Fruit fly (Drosophila melanogaster) whole organism, embryonic: ENCODE measurements around the gene SrpRalpha.

Experiments
- ATbp ChIP-seq: fragments of 200-800 bp; sonication (Bioruptor generic); optimal IDR thresholded peaks from 2 replicates; lab custom pipeline; 2017; ENCODE audit warnings: missing biosample characterization, mild to moderate bottlenecking, missing genetic modification characterization, missing genetic modification reagents
- Aef1 ChIP-seq: fragments of 200-800 bp; sonication (Bioruptor generic); IDR thresholded peaks from 3 replicates; pipeline ENCODE4 v1.3.6; 2022; ENCODE audit warnings: missing biosample characterization, missing genetic modification characterization
- CG11504 ChIP-seq: fragments of 200-800 bp; sonication (Bioruptor generic); optimal IDR thresholded peaks from 3 replicates; lab custom pipeline; 2019; ENCODE audit warnings: missing biosample characterization, mild to moderate bottlenecking, missing genetic modification characterization, moderate library complexity
- CG11695 ChIP-seq: fragments of 200-800 bp; sonication (Bioruptor generic); IDR thresholded peaks from 3 replicates; pipeline ENCODE4 v1.3.6; 2022; ENCODE audit warnings: missing biosample characterization, missing genetic modification characterization
- CG12391 ChIP-seq: fragments of 200-800 bp; sonication (Bioruptor generic); optimal IDR thresholded peaks from 3 replicates; lab custom pipeline; 2018; ENCODE audit warnings: missing biosample characterization, mild to moderate bottlenecking, missing genetic modification characterization, moderate library complexity
- CG13624 ChIP-seq: fragments of 200-800 bp; sonication (Bioruptor generic); optimal IDR thresholded peaks from 2 replicates; lab custom pipeline; 2016; ENCODE audit warnings: missing biosample characterization, missing genetic modification characterization
- CG14667 ChIP-seq: fragments of 200-800 bp; sonication (Bioruptor generic); IDR thresholded peaks from 2 replicates; pipeline ENCODE4 v1.3.6; 2022; ENCODE audit warnings: missing biosample characterization, missing genetic modification characterization
- CG15011 ChIP-seq: fragments of 200-800 bp; sonication (Bioruptor generic); optimal IDR thresholded peaks from 3 replicates; lab custom pipeline; 2018; ENCODE audit warnings: missing biosample characterization, mild to moderate bottlenecking, missing genetic modification characterization
- CG15696 ChIP-seq: fragments of 200-800 bp; sonication (Bioruptor generic); optimal IDR thresholded peaks from 2 replicates; lab custom pipeline; 2019; ENCODE audit warnings: missing biosample characterization, mild to moderate bottlenecking, missing genetic modification characterization, moderate library complexity
- CG1647 ChIP-seq: fragments of 200-800 bp; sonication (Bioruptor generic); optimal IDR thresholded peaks from 3 replicates; lab custom pipeline; 2016; ENCODE audit warnings: missing biosample characterization, missing genetic modification characterization
- CG17328 ChIP-seq: fragments of 200-800 bp; sonication (Bioruptor generic); IDR thresholded peaks from 2 replicates; pipeline ENCODE4 v1.3.6; 2022; ENCODE audit warnings: missing biosample characterization, missing genetic modification characterization
- CG18619 ChIP-seq: fragments of 200-800 bp; sonication (Bioruptor generic); optimal IDR thresholded peaks from 3 replicates; lab custom pipeline; 2017; ENCODE audit warnings: missing biosample characterization, mild to moderate bottlenecking, missing genetic modification characterization
- CG30431 ChIP-seq: fragments of 200-800 bp; sonication (Bioruptor generic); optimal IDR thresholded peaks from 2 replicates; lab custom pipeline; 2017; ENCODE audit warnings: missing biosample characterization, missing genetic modification characterization
- CG31441 ChIP-seq: fragments of 200-800 bp; sonication (Bioruptor generic); IDR thresholded peaks from 2 replicates; pipeline ENCODE4 v1.3.6; 2022; ENCODE audit warnings: missing biosample characterization, missing genetic modification characterization
- CG4328 ChIP-seq: fragments of 200-800 bp; sonication (Bioruptor generic); optimal IDR thresholded peaks from 3 replicates; lab custom pipeline; 2017; ENCODE audit warnings: missing biosample characterization, missing genetic modification reagents, missing genetic modification characterization
- CG4730 ChIP-seq: fragments of 200-800 bp; sonication (Bioruptor generic); IDR thresholded peaks from 2 replicates; pipeline ENCODE4 v1.3.6; 2022; ENCODE audit warnings: missing biosample characterization, missing genetic modification characterization
- CG7357 ChIP-seq: fragments of 200-800 bp; sonication (Bioruptor generic); IDR thresholded peaks from 3 replicates; pipeline ENCODE4 v1.3.6; 2022; ENCODE audit warnings: missing biosample characterization, missing genetic modification characterization
- D19A ChIP-seq: fragments of 200-800 bp; optimal IDR thresholded peaks from 3 replicates; lab custom pipeline; 2019; ENCODE audit warnings: missing biosample characterization, mild to moderate bottlenecking, missing genetic modification characterization, moderate library complexity
- Dip3 ChIP-seq: fragments of 200-800 bp; sonication (Bioruptor generic); optimal IDR thresholded peaks from 3 replicates; lab custom pipeline; 2016; ENCODE audit warnings: missing biosample characterization, missing genetic modification characterization
- ERR ChIP-seq: fragments of 200-800 bp; sonication (Bioruptor generic); optimal IDR thresholded peaks from 2 replicates; lab custom pipeline; 2016; ENCODE audit warnings: missing biosample characterization, missing genetic modification characterization
- Ets65A ChIP-seq: fragments of 200-800 bp; sonication (Bioruptor generic); peaks from one replicate; lab custom pipeline; 2016; ENCODE audit warnings: missing biosample characterization, missing genetic modification characterization
- H2.0 ChIP-seq: fragments of 200-800 bp; sonication (Bioruptor generic); IDR thresholded peaks from 2 replicates; pipeline ENCODE4 v1.3.6; 2022; ENCODE audit warnings: missing biosample characterization, missing genetic modification characterization
- HHEX ChIP-seq: fragments of 200-800 bp; sonication (Bioruptor generic); optimal IDR thresholded peaks from 3 replicates; lab custom pipeline; 2017; ENCODE audit warnings: missing biosample characterization, mild to moderate bottlenecking, missing genetic modification characterization, missing genetic modification reagents
- Hey ChIP-seq: fragments of 200-800 bp; sonication (Bioruptor generic); optimal IDR thresholded peaks from 3 replicates; lab custom pipeline; 2018; ENCODE audit warnings: missing biosample characterization, mild to moderate bottlenecking, missing genetic modification characterization
- Hr51 ChIP-seq, 2 experiments: fragments of 200-800 bp; sonication (Bioruptor generic); optimal IDR thresholded peaks; 2 replicates in 1 of 2; 3 replicates in 1 of 2; lab custom pipeline; 2016 to 2018; ENCODE audit warnings: missing biosample characterization in 2 of 2, missing genetic modification characterization in 2 of 2, mild to moderate bottlenecking in 1 of 2, moderate library complexity in 1 of 2
- Jarid2 ChIP-seq: fragments of 200-800 bp; sonication (Bioruptor generic); optimal IDR thresholded peaks from 3 replicates; lab custom pipeline; 2017; ENCODE audit warnings: mild to moderate bottlenecking, missing biosample characterization, missing genetic modification reagents, missing genetic modification characterization
- NfI ChIP-seq: fragments of 200-800 bp; sonication (Bioruptor generic); optimal IDR thresholded peaks from 3 replicates; lab custom pipeline; 2018; ENCODE audit warnings: missing biosample characterization, mild to moderate bottlenecking, missing genetic modification characterization, moderate library complexity
- Pdp1 ChIP-seq, 2 experiments: fragments of 200-800 bp; sonication (Bioruptor generic); optimal IDR thresholded peaks; 3 replicates each; lab custom pipeline; 2016; ENCODE audit warnings: missing biosample characterization in 2 of 2, missing genetic modification characterization in 2 of 2, mild to moderate bottlenecking in 1 of 2, moderate library complexity in 1 of 2
- Rx ChIP-seq: fragments of 200-800 bp; sonication (Bioruptor generic); IDR thresholded peaks from 2 replicates; pipeline ENCODE4 v1.3.6; 2022; ENCODE audit warnings: missing biosample characterization, missing genetic modification characterization
- Sin3A ChIP-seq: fragments of >200 bp; optimal IDR thresholded peaks from 2 replicates; lab custom pipeline; 2018
- Sox102F ChIP-seq: fragments of 200-800 bp; sonication (Bioruptor generic); optimal IDR thresholded peaks from 2 replicates; lab custom pipeline; 2018; ENCODE audit warnings: missing biosample characterization, mild to moderate bottlenecking, missing genetic modification characterization, moderate library complexity
- Sry-β ChIP-seq: fragments of 200-800 bp; sonication (Bioruptor generic); optimal IDR thresholded peaks from 2 replicates; lab custom pipeline; 2018; ENCODE audit warnings: missing biosample characterization, mild to moderate bottlenecking, missing genetic modification characterization, moderate library complexity
- bcd ChIP-seq: fragments of 200-800 bp; sonication (Bioruptor generic); optimal IDR thresholded peaks from 2 replicates; lab custom pipeline; 2017; ENCODE audit warnings: missing biosample characterization, mild to moderate bottlenecking, missing genetic modification characterization
- bsh ChIP-seq, 2 experiments: fragments of 200-800 bp; sonication (Bioruptor generic); optimal IDR thresholded peaks; 2 replicates each; lab custom pipeline; 2017 to 2018; ENCODE audit warnings: mild to moderate bottlenecking in 2 of 2, missing biosample characterization in 2 of 2, missing genetic modification characterization in 2 of 2, moderate library complexity in 1 of 2
- chn ChIP-seq: fragments of 200-800 bp; sonication (Bioruptor generic); optimal IDR thresholded peaks from 2 replicates; lab custom pipeline; 2016; ENCODE audit warnings: missing biosample characterization, missing genetic modification characterization
- dmrt99B ChIP-seq: fragments of 200-800 bp; sonication (Bioruptor generic); optimal IDR thresholded peaks from 2 replicates; lab custom pipeline; 2018; ENCODE audit warnings: missing biosample characterization, mild to moderate bottlenecking, missing genetic modification characterization, moderate library complexity
- ewg ChIP-seq: fragments of 200-800 bp; sonication (Bioruptor generic); optimal IDR thresholded peaks from 3 replicates; lab custom pipeline; 2017; ENCODE audit warnings: mild to moderate bottlenecking, missing biosample characterization, missing genetic modification reagents, missing genetic modification characterization
- gce ChIP-seq: fragments of 200-800 bp; sonication (Bioruptor generic); IDR thresholded peaks from 3 replicates; pipeline ENCODE4 v1.3.6; 2022; ENCODE audit warnings: missing biosample characterization, missing genetic modification characterization
- klu ChIP-seq: fragments of 200-800 bp; sonication (Bioruptor generic); IDR thresholded peaks from 2 replicates; pipeline ENCODE4 v1.3.6; 2022; ENCODE audit warnings: missing biosample characterization, missing genetic modification characterization
- lov ChIP-seq, 2 experiments: fragments of 200-800 bp in 1 of 2; fragments of >200 bp in 1 of 2; sonication (Bioruptor generic) in 1 of 2; IDR thresholded peaks in 1 of 2; optimal IDR thresholded peaks in 1 of 2; 2 replicates in 1 of 2; 3 replicates in 1 of 2; pipeline versions ENCODE4 v1.3.6 to Lab custom; 2017 to 2022; ENCODE audit warnings: missing biosample characterization in 1 of 2, missing genetic modification characterization in 1 of 2
- nmo ChIP-seq: fragments of 200-800 bp; sonication (Bioruptor generic); optimal IDR thresholded peaks from 2 replicates; lab custom pipeline; 2018; ENCODE audit warnings: missing biosample characterization, mild to moderate bottlenecking, missing genetic modification characterization, moderate library complexity
- sens-2 ChIP-seq: fragments of 200-800 bp; sonication (Bioruptor generic); IDR thresholded peaks from 2 replicates; pipeline ENCODE4 v1.3.6; 2022; ENCODE audit warnings: missing biosample characterization, missing genetic modification characterization
- seq ChIP-seq: fragments of 200-800 bp; sonication (Bioruptor generic); IDR thresholded peaks from 2 replicates; pipeline ENCODE4 v1.3.6; 2022; ENCODE audit warnings: missing biosample characterization, missing genetic modification characterization
- sim ChIP-seq: fragments of 200-800 bp; sonication (Bioruptor generic); IDR thresholded peaks from 2 replicates; pipeline ENCODE4 v1.3.6; 2022; ENCODE audit warnings: missing biosample characterization, missing genetic modification characterization
- slou ChIP-seq: fragments of 200-800 bp; sonication (Bioruptor generic); optimal IDR thresholded peaks from 3 replicates; lab custom pipeline; 2016; ENCODE audit warnings: missing biosample characterization, missing genetic modification characterization
- so ChIP-seq: fragments of 200-800 bp; sonication (Bioruptor generic); IDR thresholded peaks from 3 replicates; pipeline ENCODE4 v1.3.6; 2022; ENCODE audit warnings: missing biosample characterization, missing genetic modification characterization
- vvl ChIP-seq: fragments of 200-800 bp; sonication (Bioruptor generic); IDR thresholded peaks from 2 replicates; pipeline ENCODE4 v1.3.6; 2022; ENCODE audit warnings: missing biosample characterization, missing genetic modification characterization
- wek ChIP-seq: fragments of 200-800 bp; sonication (Bioruptor generic); optimal IDR thresholded peaks from 3 replicates; lab custom pipeline; 2018; ENCODE audit warnings: missing biosample characterization, mild to moderate bottlenecking, missing genetic modification characterization, moderate library complexity
- zen ChIP-seq: fragments of 200-800 bp; sonication (Bioruptor generic); optimal IDR thresholded peaks from 3 replicates; lab custom pipeline; 2018; ENCODE audit warnings: missing biosample characterization, mild to moderate bottlenecking, missing genetic modification characterization, moderate library complexity

The SrpRalpha gene

DNA sequence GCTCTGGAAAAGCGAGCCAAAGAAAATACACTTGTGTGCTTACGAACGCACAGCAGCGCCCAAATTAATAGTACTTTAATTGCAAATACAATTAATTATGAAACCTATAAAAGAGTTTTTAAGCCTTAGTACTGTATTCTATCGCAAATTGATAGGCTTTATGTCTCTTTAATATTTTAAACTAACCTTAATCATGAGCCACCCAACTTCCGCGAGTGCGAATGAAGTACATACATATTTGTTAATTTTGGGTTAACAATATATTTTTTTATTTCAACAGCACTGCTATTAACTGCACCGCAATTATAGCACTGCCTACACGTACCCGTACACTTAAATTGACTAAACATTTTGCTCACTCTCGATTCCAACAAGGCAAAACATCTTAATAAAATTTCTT is 47.6 kb downstream of the SrpRalpha start:
- TF ChIP-seq Dip3 (peak; percentile 10), Sin3A (lab: Kevin White, UChicago) (no peak), CG17328 (peak; percentile 30; the same call in 1 of the 2 replicates), chn (GFP tag; lab: Kevin White, UChicago) (peak; percentile 0), CG18619 (GFP tag; lab: Kevin White, UChicago) (peak; percentile 33), D19A (tag; lab: Kevin White, UChicago) (peak; percentile 40), zen (tag; lab: Kevin White, UChicago) (peak; percentile 20), Ets65A (GFP tag; lab: Kevin White, UChicago) (peak; percentile 73), dmrt99B (tag; lab: Kevin White, UChicago) (peak; percentile 29), Rx (GFP tag; lab: Robert Waterston, UW) (no peak; the same call in 1 of the 2 replicates), slou (GFP tag; lab: Kevin White, UChicago) (no peak), klu (GFP tag; lab: Robert Waterston, UW) (0 out of 2 replicates have a peak, but pooled peaks have one; percentile 14), bcd (GFP tag; lab: Kevin White, UChicago) (peak; percentile 61), CG13624 (GFP tag; lab: Kevin White, UChicago) (peak; percentile 2), sim (no peak), lov (optimal IDR thresholded peaks at IDR 0.05; lab: Kevin White, UChicago) (no peak), lov (GFP tag; IDR thresholded peaks at IDR 0.05; lab: Robert Waterston, UW) (no peak), CG1647 (GFP tag; lab: Kevin White, UChicago) (no peak), bsh (GFP tag; optimal IDR thresholded peaks at IDR 0.05; lab: Kevin White, UChicago) (peak in 1 of 2 experiments; percentile 51), seq (GFP tag; lab: Robert Waterston, UW) (peak; percentile 48; the same call in 1 of the 2 replicates), gce (GFP tag; lab: Robert Waterston, UW) (0 out of 3 replicates have a peak, but pooled peaks have one; percentile 24), HHEX (GFP tag; lab: Kevin White, UChicago) (peak; percentile 27), Jarid2 (GFP tag; lab: Kevin White, UChicago) (peak; percentile 3), CG11695 (peak; percentile 69; the same call in 1 of the 3 replicates), nmo (GFP tag; lab: Kevin White, UChicago) (peak; percentile 70), CG12391 (tag; lab: Kevin White, UChicago) (peak; percentile 57), Sox102F (GFP tag; lab: Kevin White, UChicago) (peak; percentile 72), NfI (GFP tag; lab: Kevin White, UChicago) (peak; percentile 49), ERR (GFP tag; lab: Kevin White, UChicago) (no peak), Sry-β (no peak), CG30431 (GFP tag; lab: Kevin White, UChicago) (peak; percentile 11), Pdp1 (GFP tag; optimal IDR thresholded peaks at IDR 0.05; lab: Kevin White, UChicago) (peak in 1 of 2 experiments; percentile 36), CG31441 (GFP tag; lab: Robert Waterston, UW) (peak; percentile 40; the same call in 1 of the 2 replicates), Hr51 (GFP tag; optimal IDR thresholded peaks at IDR 0.05; lab: Kevin White, UChicago) (peak in 1 of 2 experiments; percentile 75), CG15011 (GFP tag; lab: Kevin White, UChicago) (peak; percentile 7), H2.0 (GFP tag; lab: Robert Waterston, UW) (peak; percentile 26; the same call in 1 of the 2 replicates), wek (GFP tag; lab: Kevin White, UChicago) (no peak), CG15696 (tag; lab: Kevin White, UChicago) (peak; percentile 21), so (GFP tag; lab: Robert Waterston, UW) (peak; percentile 12; the same call in 1 of the 3 replicates), ewg (GFP tag; lab: Kevin White, UChicago) (peak; percentile 3), CG4730 (GFP tag; lab: Robert Waterston, UW) (0 out of 2 replicates have a peak, but pooled peaks have one; percentile 33), CG14667 (GFP tag; lab: Robert Waterston, UW) (0 out of 2 replicates have a peak, but pooled peaks have one; percentile 34), sens-2 (GFP tag; lab: Robert Waterston, UW) (no peak), ATbp (GFP tag; lab: Kevin White, UChicago) (peak; percentile 27), vvl (GFP tag; lab: Robert Waterston, UW) (peak; percentile 47; the same call in 1 of the 2 replicates), CG7357 (GFP tag; lab: Robert Waterston, UW) (0 out of 3 replicates have a peak, but pooled peaks have one; percentile 26), CG11504 (tag; lab: Kevin White, UChicago) (peak; percentile 60), Hey (tag; lab: Kevin White, UChicago) (no peak), CG4328 (GFP tag; lab: Kevin White, UChicago) (no peak), Aef1 (GFP tag; lab: Robert Waterston, UW) (peak; percentile 56; the same call in 2 of the 3 replicates)
